Worm (Caenorhabditis elegans) whole organism, early embryonic: Measurements from ENCODE around the gene F43C11.16.

Source experiments
- B0310.2 ChIP-seq: sonication (generic microtip); optimal IDR thresholded peaks from 2 replicates; lab custom pipeline; 2016; ENCODE audit warnings: mild to moderate bottlenecking, missing genetic modification characterization, missing compliant biosample characterization
- F13C5.2 ChIP-seq: sonication (generic microtip); optimal IDR thresholded peaks from 2 replicates; lab custom pipeline; 2017; ENCODE audit warnings: mild to moderate bottlenecking, missing genetic modification characterization, inconsistent platforms, missing compliant biosample characterization
- aly-1 ChIP-seq: sonication (generic microtip); optimal IDR thresholded peaks from 2 replicates; lab custom pipeline; 2016; ENCODE audit warnings: missing genetic modification characterization, missing compliant biosample characterization
- ama-1 ChIP-seq: fragments of 150-350 bp; optimal IDR thresholded peaks from 2 replicates; lab custom pipeline; 2014
- ceh-13 ChIP-seq: fragments of 200-800 bp; sonication (Bioruptor generic); optimal IDR thresholded peaks from 2 replicates; lab custom pipeline; 2018; ENCODE audit warnings: mild to moderate bottlenecking, missing genetic modification characterization, missing compliant biosample characterization
- ceh-36 ChIP-seq: sonication (generic microtip); optimal IDR thresholded peaks from 2 replicates; lab custom pipeline; 2016; ENCODE audit warnings: missing genetic modification characterization, inconsistent platforms, missing compliant biosample characterization
- ets-7 ChIP-seq: sonication (generic microtip); optimal IDR thresholded peaks from 2 replicates; lab custom pipeline; 2016; ENCODE audit warnings: missing genotype, missing genetic modification characterization, missing compliant biosample characterization
- flt-1 ChIP-seq: fragments of 200-800 bp; sonication (Bioruptor generic); IDR thresholded peaks from 2 replicates; pipeline ENCODE4 v1.3.6; 2022; ENCODE audit warnings: missing genetic modification characterization, missing compliant biosample characterization
- hmbx-1 ChIP-seq: sonication (generic microtip); optimal IDR thresholded peaks from 2 replicates; lab custom pipeline; 2016; ENCODE audit warnings: mild to moderate bottlenecking, missing genetic modification characterization, missing compliant biosample characterization
- hmg-4 ChIP-seq: fragments of 200-800 bp; sonication (Bioruptor generic); optimal IDR thresholded peaks from 2 replicates; lab custom pipeline; 2018; ENCODE audit warnings: mild to moderate bottlenecking, missing genetic modification characterization, missing compliant biosample characterization
- hnd-1 ChIP-seq: sonication (generic microtip); optimal IDR thresholded peaks from 2 replicates; lab custom pipeline; 2016; ENCODE audit warnings: missing genetic modification characterization, missing compliant biosample characterization
- pes-1 ChIP-seq: fragments of 200-800 bp; sonication (Bioruptor generic); IDR thresholded peaks from 2 replicates; pipeline ENCODE4 v1.3.6; 2022; ENCODE audit warnings: missing genetic modification reagents, missing genetic modification characterization, missing compliant biosample characterization
- scrt-1 ChIP-seq: fragments of 200-800 bp; sonication (Bioruptor generic); IDR thresholded peaks from 2 replicates; pipeline ENCODE4 v1.3.6; 2022; ENCODE audit warnings: missing genetic modification characterization, missing compliant biosample characterization
- sea-1 ChIP-seq: fragments of 200-800 bp; sonication (Bioruptor generic); conservative IDR thresholded peaks from 2 replicates; pipeline ENCODE4 v1.3.6; 2022; ENCODE audit warnings: missing genetic modification characterization, missing compliant biosample characterization
- tbx-11 ChIP-seq: fragments of 200-800 bp; sonication (Bioruptor generic); IDR thresholded peaks from 2 replicates; pipeline ENCODE4 v1.3.6; 2022; ENCODE audit warnings: missing genetic modification characterization, missing compliant biosample characterization
- tbx-37 ChIP-seq: fragments of 200-800 bp; sonication (Bioruptor generic); conservative IDR thresholded peaks from 2 replicates; pipeline ENCODE4 v1.3.6; 2022; ENCODE audit warnings: missing genetic modification reagents, missing genetic modification characterization, missing compliant biosample characterization
- tra-4 ChIP-seq: sonication (generic microtip); optimal IDR thresholded peaks from 2 replicates; lab custom pipeline; 2017; ENCODE audit warnings: missing genetic modification characterization, missing compliant biosample characterization

The F43C11.16 gene

DNA sequence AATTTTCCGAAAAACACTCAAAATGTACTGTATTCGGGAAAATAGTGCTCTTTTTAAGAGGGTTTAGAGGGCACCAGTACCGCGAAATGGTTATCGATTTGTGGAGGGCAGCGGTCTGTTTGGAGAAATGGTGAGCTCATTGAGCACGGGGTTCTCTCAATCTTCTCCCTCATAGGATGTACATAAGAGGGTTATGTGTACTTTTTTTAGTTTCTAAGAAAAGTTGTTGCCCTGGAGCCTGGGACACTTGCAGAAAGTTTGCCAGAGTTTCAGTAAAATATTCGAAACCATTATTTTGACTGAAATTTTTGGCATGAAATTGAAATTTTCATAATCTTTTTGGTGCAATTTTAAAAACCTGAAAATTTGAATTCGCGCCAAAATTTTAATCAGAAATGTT lies 7.3 kb downstream of the F43C11.16 start, which contains the start of gene F43C11.10:
TSS of gene F43C11.10 (minus strand) at position 101 of the 400 bp plus-strand sequence.
- no peak for TF ChIP-seq hmg-4 (GFP tag; lab: Kevin White, UChicago)
- no peak for TF ChIP-seq hnd-1 (tag; lab: Kevin White, UChicago)
- TF ChIP-seq ama-1 = no peak
- no peak for TF ChIP-seq B0310.2 (tag; lab: Kevin White, UChicago)
- TF ChIP-seq tra-4 (tag; lab: Kevin White, UChicago) = no peak
- TF ChIP-seq pes-1 (GFP tag; lab: Robert Waterston, UW) = no peak
- no peak for TF ChIP-seq ceh-13 (GFP tag; lab: Kevin White, UChicago)
- TF ChIP-seq sea-1 = no peak
- TF ChIP-seq ets-7 (tag; lab: Kevin White, UChicago) = no peak
- no peak for TF ChIP-seq tbx-37

DNA sequence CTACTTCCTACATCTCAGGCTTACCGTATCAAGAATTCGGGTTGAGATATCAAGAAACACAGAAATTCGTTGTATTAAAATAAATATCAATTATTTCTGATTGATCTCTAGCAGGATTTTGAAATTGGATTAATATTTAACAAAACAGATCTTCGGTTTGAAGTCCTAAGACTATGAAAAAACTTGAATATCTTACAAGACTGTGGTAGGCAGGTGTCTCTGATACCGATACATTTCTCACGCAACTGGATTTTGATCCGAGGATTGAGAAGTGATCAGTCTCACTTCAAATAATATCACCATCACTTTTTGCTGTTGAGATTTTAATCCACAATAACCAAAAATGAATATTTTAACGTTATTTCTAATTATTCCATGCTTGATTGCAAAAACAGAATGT lies 13.2 kb downstream of the F43C11.16 start, which contains the start of gene F43C11.4:
TSS of gene F43C11.4 (plus strand) at position 301 of the 400 bp plus-strand sequence.
- TF ChIP-seq tra-4 (tag; lab: Kevin White, UChicago) = no peak
- TF ChIP-seq pes-1 (GFP tag; lab: Robert Waterston, UW) = no peak
- no peak for TF ChIP-seq aly-1 (tag; lab: Kevin White, UChicago)
- no peak for TF ChIP-seq tbx-37

DNA sequence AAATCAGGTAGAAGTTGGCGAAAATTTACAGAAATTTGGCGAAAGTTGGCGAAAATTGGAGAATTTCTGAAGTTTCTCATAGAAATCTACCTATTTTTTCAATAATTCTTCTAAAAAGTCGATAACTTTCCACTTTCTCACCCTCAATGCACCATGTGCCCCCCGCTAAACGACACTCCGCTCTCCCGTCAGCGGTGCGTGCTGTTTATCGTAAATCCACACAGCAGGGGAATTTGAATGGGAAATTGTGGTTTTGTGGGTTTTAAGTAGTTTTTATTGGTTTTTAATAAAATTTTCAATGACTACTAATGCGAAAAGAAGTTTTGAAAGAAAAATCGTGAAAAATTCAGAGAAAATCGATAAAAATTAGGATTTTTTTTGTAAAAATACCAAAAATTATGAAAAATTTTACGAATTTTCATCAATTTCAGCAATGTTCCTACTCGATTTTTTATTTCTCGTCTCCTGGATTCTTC lies 17.8 kb downstream of the F43C11.16 start, which contains the start of gene F43C11.6:
TSS of gene F43C11.6 (plus strand) at position 426 of the 476 bp plus-strand sequence.
- TF ChIP-seq hnd-1 (tag; lab: Kevin White, UChicago) (no peak), flt-1 (GFP tag; lab: Robert Waterston, UW) (no peak), aly-1 (tag; lab: Kevin White, UChicago) (no peak), F13C5.2 (no peak), tbx-37 (no peak), tra-4 (tag; lab: Kevin White, UChicago) (no peak), hmg-4 (GFP tag; lab: Kevin White, UChicago) (no peak), scrt-1 (GFP tag; lab: Robert Waterston, UW) (no peak), B0310.2 (tag; lab: Kevin White, UChicago) (no peak), hmbx-1 (no peak), pes-1 (GFP tag; lab: Robert Waterston, UW) (no peak), ama-1 (no peak), ceh-36 (tag; lab: Kevin White, UChicago) (no peak), sea-1 (no peak), ets-7 (tag; lab: Kevin White, UChicago) (no peak)

DNA sequence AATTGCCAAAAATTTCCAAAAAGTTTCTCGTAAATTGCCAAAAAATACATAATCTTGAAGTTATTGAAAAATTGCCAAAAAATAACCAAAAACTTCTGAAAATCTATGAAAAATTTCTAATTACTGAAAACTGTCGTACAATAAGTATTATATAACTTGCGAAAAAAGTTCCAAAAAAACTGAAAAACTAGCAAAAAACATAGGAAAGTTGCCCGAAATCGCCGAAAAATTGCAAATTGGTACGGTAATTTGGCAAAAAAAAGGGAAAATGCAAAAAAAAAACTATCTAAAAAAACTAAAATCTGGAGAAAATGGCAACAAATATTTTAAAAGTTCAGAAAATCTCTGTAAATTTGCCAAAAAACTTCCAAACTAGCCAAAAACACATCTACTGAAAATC lies 18.4 kb downstream of the F43C11.16 start, which contains the start of gene enri-1:
TSS of gene enri-1 (minus strand) at position 101 of the 400 bp plus-strand sequence.
- TF ChIP-seq ets-7 (tag; lab: Kevin White, UChicago) = no peak
- TF ChIP-seq tra-4 (tag; lab: Kevin White, UChicago) = no peak
- no peak for TF ChIP-seq sea-1
- no peak for TF ChIP-seq hnd-1 (tag; lab: Kevin White, UChicago)
- TF ChIP-seq hmg-4 (GFP tag; lab: Kevin White, UChicago) = no peak
- no peak for TF ChIP-seq tbx-37
- TF ChIP-seq hmbx-1 = no peak
- no peak for TF ChIP-seq ama-1
- no peak for TF ChIP-seq F13C5.2
- TF ChIP-seq tbx-11 (GFP tag; lab: Robert Waterston, UW) = no peak
- TF ChIP-seq ceh-13 (GFP tag; lab: Kevin White, UChicago) = no peak
- TF ChIP-seq B0310.2 (tag; lab: Kevin White, UChicago) = no peak
- no peak for TF ChIP-seq flt-1 (GFP tag; lab: Robert Waterston, UW)
- TF ChIP-seq aly-1 (tag; lab: Kevin White, UChicago) = no peak

DNA sequence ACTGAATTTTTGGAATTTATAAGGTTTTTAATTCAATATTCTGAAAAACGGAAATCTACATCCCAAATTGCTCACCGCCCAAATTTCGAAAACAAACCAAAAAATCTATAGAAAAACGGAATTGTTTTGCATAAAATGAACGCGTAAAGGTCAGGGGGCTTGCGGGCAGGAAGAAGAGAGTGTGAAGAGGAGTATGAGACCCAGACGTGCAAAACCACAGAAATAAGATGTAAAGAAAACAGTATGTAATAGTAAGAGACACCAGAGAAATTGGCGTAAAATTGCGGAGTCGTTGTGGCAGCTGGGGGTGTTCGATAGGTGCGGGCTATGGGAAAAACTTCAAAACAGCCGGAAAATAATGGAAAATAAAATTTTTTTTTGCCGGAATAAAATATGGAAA lies 18.9 kb downstream of the F43C11.16 start:
- TF ChIP-seq ceh-36 (tag; lab: Kevin White, UChicago) (no peak), hmbx-1 (no peak), hnd-1 (tag; lab: Kevin White, UChicago) (no peak), F13C5.2 (peak; percentile 15)

DNA sequence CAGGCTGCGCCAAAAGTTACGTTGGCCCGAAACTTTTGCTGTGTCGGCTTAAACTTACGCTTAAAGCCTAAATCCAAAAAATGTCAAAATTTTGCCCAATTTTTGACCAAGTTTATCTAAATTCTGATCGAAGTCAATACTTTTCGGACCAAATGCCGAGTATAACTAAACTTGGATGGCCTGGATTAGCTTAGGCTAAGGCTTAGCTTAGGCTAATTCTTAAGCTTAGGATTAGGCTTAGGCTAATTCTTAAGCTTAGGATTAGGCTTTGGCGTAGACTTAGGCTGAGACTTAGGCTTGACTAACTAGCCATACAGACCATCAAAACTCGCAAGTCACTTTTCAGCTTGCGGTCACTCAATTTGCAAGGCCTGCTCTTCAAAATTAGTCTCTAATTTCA lies 23.7 kb downstream of the F43C11.16 start:
- TF ChIP-seq ets-7 (tag; lab: Kevin White, UChicago) = no peak
- TF ChIP-seq F13C5.2 = no peak
- TF ChIP-seq ceh-36 (tag; lab: Kevin White, UChicago) = peak; percentile 71
- no peak for TF ChIP-seq hnd-1 (tag; lab: Kevin White, UChicago)

DNA sequence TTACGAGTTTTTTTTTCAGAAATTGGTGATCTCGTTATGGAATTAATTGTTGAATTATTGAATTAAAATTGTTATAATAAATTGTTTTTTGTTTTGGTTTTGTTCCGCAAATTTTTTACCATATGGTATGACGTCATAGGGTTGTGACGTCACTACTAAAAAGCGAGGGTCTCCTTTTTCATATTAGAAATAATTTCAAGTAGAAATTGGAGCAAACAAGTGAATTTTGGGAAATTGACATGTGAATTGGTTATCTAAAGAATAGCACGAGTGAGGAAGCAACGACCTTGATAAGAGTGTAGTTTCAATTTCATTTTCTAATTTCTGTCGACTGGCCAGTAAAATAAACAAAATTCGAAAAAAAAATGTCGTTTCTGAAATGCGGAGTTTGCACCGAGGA lies 24.3 kb downstream of the F43C11.16 start, which contains the start of gene F43C11.7:
TSS of gene F43C11.7 (plus strand) at position 326 of the 400 bp plus-strand sequence.
- no peak for TF ChIP-seq ama-1
- TF ChIP-seq hmbx-1 = no peak
- TF ChIP-seq tra-4 (tag; lab: Kevin White, UChicago) = no peak
- no peak for TF ChIP-seq pes-1 (GFP tag; lab: Robert Waterston, UW)

DNA sequence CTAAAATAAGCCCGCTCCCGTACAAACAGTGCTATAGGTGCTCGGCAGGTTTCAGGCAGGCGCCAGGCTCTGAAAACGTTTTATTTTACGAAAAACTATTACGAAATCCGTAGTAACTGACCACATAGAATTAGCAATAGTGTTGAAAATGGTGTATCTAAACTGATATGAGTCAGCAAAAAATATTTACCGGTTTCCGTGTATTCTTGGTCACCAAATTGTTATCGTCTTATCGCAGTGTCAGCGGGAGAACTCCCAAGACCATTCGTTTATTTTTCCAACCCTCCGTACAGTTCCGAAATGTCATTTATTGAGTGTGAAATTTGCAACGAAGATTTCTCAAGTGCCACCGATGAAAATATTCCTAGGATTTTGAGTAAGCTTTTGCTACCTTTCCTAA lies 27.6 kb downstream of the F43C11.16 start, which contains the start of gene F43C11.8:
TSS of gene F43C11.8 (plus strand) at position 301 of the 400 bp plus-strand sequence.
- TF ChIP-seq hnd-1 (tag; lab: Kevin White, UChicago) (no peak), scrt-1 (GFP tag; lab: Robert Waterston, UW) (no peak), ceh-13 (GFP tag; lab: Kevin White, UChicago) (no peak)

DNA sequence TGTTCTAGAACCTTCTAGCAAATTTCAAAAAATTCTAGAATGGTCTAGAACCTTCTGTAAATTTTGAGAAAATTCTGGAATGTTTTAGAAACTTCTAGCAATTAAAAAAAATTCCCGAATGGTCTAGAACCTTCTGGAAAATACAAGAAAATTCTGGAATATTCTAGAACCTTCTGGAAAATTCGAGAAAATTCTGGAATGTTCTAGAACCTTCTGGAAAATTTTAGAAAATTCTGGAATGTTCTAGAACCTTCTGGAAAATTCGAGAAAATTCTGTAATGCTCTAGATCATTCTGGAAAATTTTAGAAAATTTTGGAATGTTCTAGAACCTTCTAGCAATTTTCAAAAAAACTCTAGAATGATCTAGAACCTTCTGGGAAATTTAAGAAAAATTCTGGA lies 29.4 kb downstream of the F43C11.16 start:
- no peak for TF ChIP-seq ama-1
- no peak for TF ChIP-seq flt-1 (GFP tag; lab: Robert Waterston, UW)
- TF ChIP-seq ets-7 (tag; lab: Kevin White, UChicago) = no peak
- no peak for TF ChIP-seq aly-1 (tag; lab: Kevin White, UChicago)
- TF ChIP-seq tbx-11 (GFP tag; lab: Robert Waterston, UW) = no peak
- TF ChIP-seq ceh-36 (tag; lab: Kevin White, UChicago) = no peak
- no peak for TF ChIP-seq B0310.2 (tag; lab: Kevin White, UChicago)
- no peak for TF ChIP-seq pes-1 (GFP tag; lab: Robert Waterston, UW)
- no peak for TF ChIP-seq hmbx-1
- TF ChIP-seq ceh-13 (GFP tag; lab: Kevin White, UChicago) = no peak
- TF ChIP-seq hmg-4 (GFP tag; lab: Kevin White, UChicago) = no peak
- TF ChIP-seq F13C5.2 = no peak
